Worm (Caenorhabditis elegans) whole organism, young adult: ENCODE measurements around the gene Y50E8A.12.
A peak's percentile ranks its signal among the peaks of the same experiment; 100 is the strongest.

ENCODE experiments used
- B0019.2 ChIP-seq: fragments of 200-800 bp; sonication (Bioruptor generic); conservative IDR thresholded peaks from 2 replicates; pipeline ENCODE4 v1.3.6; 2022; ENCODE audit warnings: missing genetic modification reagents, missing genetic modification characterization, missing compliant biosample characterization
- B0035.1 ChIP-seq: sonication (generic microtip); optimal IDR thresholded peaks from 2 replicates; lab custom pipeline; 2016; ENCODE audit warnings: missing genetic modification characterization, mild to moderate bottlenecking, missing compliant biosample characterization, missing genotype, missing genetic modification reagents
- B0336.3 ChIP-seq: fragments of 200-800 bp; sonication (Bioruptor generic); IDR thresholded peaks from 2 replicates; pipeline ENCODE4 v1.3.6; 2022; ENCODE audit warnings: missing genetic modification characterization, missing compliant biosample characterization
- F33H1.4 ChIP-seq: fragments of 200-800 bp; sonication (Bioruptor generic); IDR thresholded peaks from 2 replicates; pipeline ENCODE4 v1.3.6; 2022; ENCODE audit warnings: missing genetic modification reagents, missing genetic modification characterization, missing compliant biosample characterization
- F49E8.2 ChIP-seq: sonication (generic microtip); optimal IDR thresholded peaks from 3 replicates; lab custom pipeline; 2017; ENCODE audit warnings: missing genetic modification characterization, mild to moderate bottlenecking, missing compliant biosample characterization, antibody characterized with exemption, moderate library complexity; ENCODE audit not compliant: insufficient read depth
- F52B5.7 ChIP-seq: sonication (generic microtip); optimal IDR thresholded peaks from 2 replicates; lab custom pipeline; 2016; ENCODE audit warnings: mild to moderate bottlenecking, missing genetic modification characterization, missing compliant biosample characterization
- Y95B8A.8 ChIP-seq: fragments of 200-800 bp; sonication (Bioruptor generic); IDR thresholded peaks from 2 replicates; pipeline ENCODE4 v1.3.6; 2022; ENCODE audit warnings: missing genetic modification reagents, missing genetic modification characterization, missing compliant biosample characterization
- aptf-2 ChIP-seq: fragments of 200-800 bp; sonication (Bioruptor generic); conservative IDR thresholded peaks from 2 replicates; pipeline ENCODE4 v1.3.6; 2022; ENCODE audit warnings: missing genetic modification reagents, missing genetic modification characterization, missing compliant biosample characterization
- attf-3 ChIP-seq: fragments of 200-800 bp; sonication (Bioruptor generic); conservative IDR thresholded peaks from 2 replicates; pipeline ENCODE4 v1.3.6; 2022; ENCODE audit warnings: missing genetic modification reagents, missing genetic modification characterization, missing compliant biosample characterization
- attf-5 ChIP-seq: fragments of 200-800 bp; sonication (Bioruptor generic); optimal IDR thresholded peaks from 2 replicates; lab custom pipeline; 2018; ENCODE audit warnings: mild to moderate bottlenecking, missing genetic modification characterization, missing compliant biosample characterization
- bed-1 ChIP-seq: fragments of 200-800 bp; sonication (Bioruptor generic); IDR thresholded peaks from 2 replicates; pipeline ENCODE4 v1.3.6; 2022; ENCODE audit warnings: missing genetic modification reagents, missing genetic modification characterization, missing compliant biosample characterization
- cebp-1 ChIP-seq, 2 experiments: fragments of 200-800 bp in 1 of 2; sonication (Bioruptor generic) in 1 of 2; sonication (generic microtip) in 1 of 2; IDR thresholded peaks in 1 of 2; optimal IDR thresholded peaks in 1 of 2; 2 replicates each; pipeline versions ENCODE4 v1.3.6 to Lab custom; 2017 to 2022; ENCODE audit warnings: missing compliant biosample characterization in 2 of 2, missing genetic modification characterization in 2 of 2, mild to moderate bottlenecking in 1 of 2, missing genetic modification reagents in 1 of 2, moderate library complexity in 1 of 2
- ceh-40 ChIP-seq: fragments of 200-800 bp; sonication (Bioruptor generic); IDR thresholded peaks from 2 replicates; pipeline ENCODE4 v1.3.6; 2022; ENCODE audit warnings: missing genetic modification characterization, missing compliant biosample characterization
- ceh-91 ChIP-seq: fragments of 200-800 bp; sonication (Bioruptor generic); IDR thresholded peaks from 2 replicates; pipeline ENCODE4 v1.3.6; 2022; ENCODE audit warnings: missing genetic modification reagents, missing genetic modification characterization, missing compliant biosample characterization
- chd-7 ChIP-seq: sonication (generic microtip); optimal IDR thresholded peaks from 2 replicates; lab custom pipeline; 2016; ENCODE audit warnings: mild to moderate bottlenecking, missing genetic modification characterization, moderate library complexity, missing compliant biosample characterization
- dox-1 ChIP-seq: fragments of 200-800 bp; sonication (Bioruptor generic); IDR thresholded peaks from 2 replicates; pipeline ENCODE4 v1.3.6; 2022; ENCODE audit warnings: missing genetic modification reagents, missing genetic modification characterization, missing compliant biosample characterization
- efl-1 ChIP-seq: fragments of 150-350 bp; optimal IDR thresholded peaks from 2 replicates; lab custom pipeline; 2014; ENCODE audit warnings: missing biosample characterization, missing genetic modification reagents, missing genetic modification characterization
- egrh-3 ChIP-seq: fragments of 200-800 bp; sonication (Bioruptor generic); IDR thresholded peaks from 2 replicates; pipeline ENCODE4 v1.3.6; 2022; ENCODE audit warnings: missing genetic modification reagents, missing genetic modification characterization, missing compliant biosample characterization
- hlh-26 ChIP-seq: fragments of 200-800 bp; sonication (Bioruptor generic); conservative IDR thresholded peaks from 2 replicates; pipeline ENCODE4 v1.3.6; 2022; ENCODE audit warnings: missing genetic modification reagents, missing genetic modification characterization, missing compliant biosample characterization
- hmg-1.2 ChIP-seq: fragments of 200-800 bp; sonication (Bioruptor generic); IDR thresholded peaks from 2 replicates; pipeline ENCODE4 v1.3.6; 2022; ENCODE audit warnings: missing genetic modification reagents, missing genetic modification characterization, missing compliant biosample characterization
- hmg-20 ChIP-seq: fragments of 200-800 bp; sonication (Bioruptor generic); IDR thresholded peaks from 2 replicates; pipeline ENCODE4 v1.3.6; 2022; ENCODE audit warnings: missing genetic modification reagents, missing genetic modification characterization, missing compliant biosample characterization
- let-607 ChIP-seq, 2 experiments: fragments of 200-800 bp in 1 of 2; sonication (Bioruptor generic) in 1 of 2; sonication (generic microtip) in 1 of 2; optimal IDR thresholded peaks; 2 replicates each; lab custom pipeline; 2016 to 2018; ENCODE audit warnings: mild to moderate bottlenecking in 2 of 2, missing compliant biosample characterization in 2 of 2, missing genetic modification characterization in 2 of 2, moderate library complexity in 2 of 2, missing genotype in 1 of 2
- lsl-1 ChIP-seq: fragments of 200-800 bp; sonication (Bioruptor generic); optimal IDR thresholded peaks from 2 replicates; lab custom pipeline; 2018; ENCODE audit warnings: mild to moderate bottlenecking, missing genetic modification characterization, moderate library complexity, missing compliant biosample characterization
- madf-10 ChIP-seq: sonication (generic microtip); optimal IDR thresholded peaks from 2 replicates; lab custom pipeline; 2016; ENCODE audit warnings: mild to moderate bottlenecking, missing genetic modification characterization, missing compliant biosample characterization
- madf-6 ChIP-seq: fragments of 200-800 bp; sonication (Bioruptor generic); IDR thresholded peaks from 2 replicates; pipeline ENCODE4 v1.3.6; 2022; ENCODE audit warnings: missing genetic modification reagents, missing genetic modification characterization, missing compliant biosample characterization
- mxl-1 ChIP-seq: sonication (generic microtip); optimal IDR thresholded peaks from 2 replicates; lab custom pipeline; 2016; ENCODE audit warnings: missing genetic modification characterization, missing compliant biosample characterization
- nfyb-1 ChIP-seq: fragments of 200-800 bp; sonication (Bioruptor generic); IDR thresholded peaks from 2 replicates; pipeline ENCODE4 v1.3.6; 2022; ENCODE audit warnings: missing genetic modification reagents, missing genetic modification characterization, missing compliant biosample characterization
- nhr-27 ChIP-seq: fragments of 200-800 bp; sonication (Bioruptor generic); optimal IDR thresholded peaks from 2 replicates; lab custom pipeline; 2018; ENCODE audit warnings: mild to moderate bottlenecking, missing genetic modification characterization, moderate library complexity, missing compliant biosample characterization
- nhr-80 ChIP-seq: sonication (generic microtip); optimal IDR thresholded peaks from 2 replicates; lab custom pipeline; 2016; ENCODE audit warnings: missing genetic modification characterization, missing compliant biosample characterization
- rec-8 ChIP-seq, 2 experiments: sonication (generic microtip); optimal IDR thresholded peaks; 2 replicates each; lab custom pipeline; 2016; ENCODE audit warnings: mild to moderate bottlenecking in 2 of 2, missing genetic modification characterization in 2 of 2, missing genetic modification reagents in 2 of 2, missing genotype in 2 of 2, missing biosample characterization in 1 of 2, missing compliant biosample characterization in 1 of 2, moderate library complexity in 1 of 2
- snpc-1.3 ChIP-seq: sonication (generic microtip); optimal IDR thresholded peaks from 2 replicates; lab custom pipeline; 2017; ENCODE audit warnings: missing genetic modification characterization, mild to moderate bottlenecking, missing compliant biosample characterization, antibody characterized with exemption, moderate library complexity, missing genotype, missing genetic modification reagents; ENCODE audit not compliant: insufficient read depth
- snpc-3.4 ChIP-seq: sonication (generic microtip); optimal IDR thresholded peaks from 2 replicates; lab custom pipeline; 2017; ENCODE audit warnings: missing genetic modification characterization, mild to moderate bottlenecking, missing compliant biosample characterization, antibody characterized with exemption, moderate library complexity, missing genotype, missing genetic modification reagents
- unc-62 ChIP-seq: fragments of 150-350 bp; optimal IDR thresholded peaks from 2 replicates; lab custom pipeline; 2014; ENCODE audit warnings: missing biosample characterization, missing genetic modification reagents, missing genetic modification characterization
- xnd-1 ChIP-seq: sonication (generic microtip); optimal IDR thresholded peaks from 2 replicates; lab custom pipeline; 2016; ENCODE audit warnings: missing genotype, missing genetic modification reagents, missing genetic modification characterization, missing compliant biosample characterization
- ztf-18 ChIP-seq: sonication (generic microtip); optimal IDR thresholded peaks from 2 replicates; lab custom pipeline; 2016; ENCODE audit warnings: missing genotype, mild to moderate bottlenecking, missing genetic modification characterization, missing compliant biosample characterization
- ztf-22 ChIP-seq: fragments of 200-800 bp; sonication (Bioruptor generic); optimal IDR thresholded peaks from 2 replicates; lab custom pipeline; 2018; ENCODE audit warnings: mild to moderate bottlenecking, missing genetic modification characterization, moderate library complexity, missing compliant biosample characterization

The Y50E8A.12 gene

ce11 chrV:14788462-14788861 is 4.5 kb upstream of the Y50E8A.12 start:
- no peak for TF ChIP-seq nhr-27 (tag; lab: Kevin White, UChicago)
- TF ChIP-seq madf-6 (GFP tag; lab: Robert Waterston, UW): no peak
- no peak for TF ChIP-seq xnd-1 (tag; lab: Kevin White, UChicago)
- TF ChIP-seq ztf-18: no peak
- no peak for TF ChIP-seq F33H1.4 (GFP tag; lab: Robert Waterston, UW)
- TF ChIP-seq ztf-22 (GFP tag; lab: Kevin White, UChicago): no peak
- no peak for TF ChIP-seq lsl-1 (GFP tag; lab: Kevin White, UChicago)
- TF ChIP-seq mxl-1 (tag; lab: Kevin White, UChicago): no peak
- no peak for TF ChIP-seq egrh-3 (GFP tag; lab: Robert Waterston, UW)
- TF ChIP-seq dox-1 (GFP tag; lab: Robert Waterston, UW): no peak
- no peak for TF ChIP-seq rec-8 (tag; optimal IDR thresholded peaks at IDR 0.05; lab: Kevin White, UChicago)
- TF ChIP-seq B0035.1 (tag; lab: Kevin White, UChicago): no peak
- TF ChIP-seq F52B5.7 (tag; lab: Kevin White, UChicago): no peak
- TF ChIP-seq hlh-26 (GFP tag; lab: Robert Waterston, UW): no peak
- TF ChIP-seq aptf-2 (GFP tag; lab: Robert Waterston, UW): no peak
- no peak for TF ChIP-seq B0336.3 (GFP tag; lab: Robert Waterston, UW)
- no peak for TF ChIP-seq bed-1 (GFP tag; lab: Robert Waterston, UW)

ce11 chrV:14784787-14785186 is 777 bp upstream of the Y50E8A.12 start:
- peak; percentile 67; the same call in 1 of the 2 replicates for TF ChIP-seq nfyb-1 (GFP tag; lab: Robert Waterston, UW)
- no peak for TF ChIP-seq chd-7 (tag; lab: Kevin White, UChicago)
- TF ChIP-seq ceh-91 (GFP tag; lab: Robert Waterston, UW): no peak

- TF ChIP-seq B0019.2 (no peak), F49E8.2 (tag; lab: Kevin White, UChicago) (no peak), xnd-1 (tag; lab: Kevin White, UChicago) (no peak), attf-3 (GFP tag; lab: Robert Waterston, UW) (no peak), snpc-3.4 (tag; lab: Kevin White, UChicago) (no peak)
These were observed 2.9 kb downstream of the Y50E8A.12 start, which contains the start of gene Y50E8A.11 for ce11 chrV:14781130-14781529. Gene Y50E8A.11 (plus strand): TSS chrV:14781430.

- TF ChIP-seq ztf-22 (GFP tag; lab: Kevin White, UChicago) (no peak), lsl-1 (GFP tag; lab: Kevin White, UChicago) (no peak), efl-1 (GFP tag; lab: Kevin White, UChicago) (no peak), let-607 (tag; optimal IDR thresholded peaks at IDR 0.05; lab: Kevin White, UChicago) (no peak), hmg-20 (no peak), hmg-1.2 (GFP tag; lab: Robert Waterston, UW) (no peak), snpc-1.3 (tag; lab: Kevin White, UChicago) (no peak)
These were observed 4.4 kb downstream of the Y50E8A.12 start, which contains the start of the genes scrm-7 and Y50E8A.10 for ce11 chrV:14779644-14780043. Gene scrm-7 (minus strand): TSS chrV:14779744. Gene Y50E8A.10 (plus strand): TSS chrV:14779996.

- peak; percentile 59; the same call in 1 of the 2 replicates for TF ChIP-seq cebp-1 (GFP tag; IDR thresholded peaks at IDR 0.05; lab: Robert Waterston, UW)
- peak; percentile 74 for TF ChIP-seq cebp-1 (tag; optimal IDR thresholded peaks at IDR 0.05; lab: Kevin White, UChicago)
- peak; percentile 19; the same call in 1 of the 2 replicates for TF ChIP-seq dox-1 (GFP tag; lab: Robert Waterston, UW)
- peak; percentile 28 for TF ChIP-seq nhr-80 (tag; lab: Kevin White, UChicago)
- TF ChIP-seq attf-5 (GFP tag; lab: Kevin White, UChicago): peak; percentile 34
- TF ChIP-seq madf-10 (tag; lab: Kevin White, UChicago): no peak
- no peak for TF ChIP-seq Y95B8A.8
- peak; percentile 14 for TF ChIP-seq unc-62 (GFP tag; lab: Kevin White, UChicago)
- no peak for TF ChIP-seq ceh-40 (GFP tag; lab: Robert Waterston, UW)
- TF ChIP-seq, all 124 proteins: peak for 5
These were observed 11.0 kb downstream of the Y50E8A.12 start, which contains the start of gene haf-7 for ce11 chrV:14773048-14773447. Gene haf-7 (plus strand): TSS chrV:14773258.
